Fruit fly (Drosophila melanogaster): ENCODE measurements around the gene CG18179.

Gene CG18179

DNA sequence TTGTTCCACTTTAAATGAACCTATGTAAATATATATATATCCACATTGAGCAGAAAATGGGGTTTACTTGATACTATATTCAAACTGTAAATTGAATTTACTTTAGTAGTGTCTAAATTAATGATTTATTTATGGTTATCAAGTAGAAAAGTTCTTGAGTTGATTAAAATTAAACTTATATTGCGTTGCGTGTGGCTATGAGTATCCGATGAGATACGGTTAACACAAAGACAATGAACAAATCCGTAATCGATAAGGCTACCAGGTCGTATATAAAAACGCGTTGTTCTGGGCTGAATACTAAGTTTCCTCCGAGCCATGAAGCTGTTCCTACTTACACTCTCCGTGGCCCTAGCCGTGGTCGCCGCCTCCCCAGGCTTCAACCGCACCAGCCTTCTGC lies at the start of gene CG18179:
TSS of gene CG18179 (plus strand) at position 301 of the 400 bp plus-strand sequence.
- TF ChIP-seq psq (optimal IDR thresholded peaks at IDR 0.05): no peak
- no peak for TF ChIP-seq Dll (optimal IDR thresholded peaks at IDR 0.05)
- no peak for TF ChIP-seq CG8478 (optimal IDR thresholded peaks at IDR 0.05)
- no peak for TF ChIP-seq usp (GFP tag; optimal IDR thresholded peaks at IDR 0.05)
- TF ChIP-seq pan (optimal IDR thresholded peaks at IDR 0.05): no peak
- no peak for TF ChIP-seq EcR (GFP tag; optimal IDR thresholded peaks at IDR 0.05)

DNA sequence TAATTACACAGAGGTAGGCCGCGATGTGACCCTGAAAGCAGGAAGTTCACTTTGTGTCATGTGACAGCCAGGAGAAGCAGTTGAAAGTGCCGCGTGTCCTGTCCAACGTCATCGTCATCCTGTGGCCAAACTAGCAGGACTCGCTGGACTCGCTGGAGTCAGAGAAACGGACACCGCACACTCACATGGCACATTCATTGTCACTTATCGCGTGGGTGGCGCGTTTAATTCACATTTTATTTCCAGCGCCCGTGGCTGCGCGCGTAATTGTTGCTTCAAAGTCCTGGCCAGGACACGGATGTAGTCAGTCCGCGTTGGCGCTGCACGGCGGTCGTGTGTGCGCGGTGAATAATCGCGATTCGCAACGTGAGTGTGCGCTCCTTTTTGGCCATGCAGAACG lies 41.6 kb upstream of the CG18179 start, which contains the start of gene Tmc:
TSS of gene Tmc (plus strand) at position 301 of the 400 bp plus-strand sequence.
- no peak for TF ChIP-seq CG8478 (optimal IDR thresholded peaks at IDR 0.05)
- no peak for TF ChIP-seq usp (GFP tag; optimal IDR thresholded peaks at IDR 0.05)
- no peak for TF ChIP-seq EcR (GFP tag; optimal IDR thresholded peaks at IDR 0.05)
- TF ChIP-seq pan (optimal IDR thresholded peaks at IDR 0.05): no peak
- TF ChIP-seq Dll (optimal IDR thresholded peaks at IDR 0.05): no peak
- TF ChIP-seq psq (optimal IDR thresholded peaks at IDR 0.05): no peak

DNA sequence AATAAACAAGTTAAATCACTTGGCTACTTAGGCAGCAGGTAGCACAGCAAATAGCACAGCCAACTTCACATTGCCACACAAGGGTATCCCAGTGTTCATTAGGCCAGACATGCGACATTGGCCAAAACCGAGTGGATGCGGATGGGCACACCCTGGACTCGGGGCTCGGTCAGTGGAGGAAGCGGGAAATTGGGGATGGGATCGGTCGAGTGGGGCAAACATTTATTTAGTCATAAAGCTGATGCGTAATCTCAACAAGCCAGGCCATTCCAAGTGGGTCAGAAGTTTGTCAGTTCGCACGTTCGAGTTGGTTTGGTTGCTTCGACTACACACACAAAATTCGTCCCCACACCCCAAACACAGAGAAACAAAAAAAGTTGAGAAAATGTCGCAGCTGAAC lies 40.4 kb upstream of the CG18179 start, which contains the start of gene CG3222:
TSS of gene CG3222 (plus strand) at position 301 of the 400 bp plus-strand sequence.
- TF ChIP-seq Dll (optimal IDR thresholded peaks at IDR 0.05) (no peak), pan (optimal IDR thresholded peaks at IDR 0.05) (no peak), usp (GFP tag; optimal IDR thresholded peaks at IDR 0.05) (no peak), psq (optimal IDR thresholded peaks at IDR 0.05) (no peak), CG8478 (optimal IDR thresholded peaks at IDR 0.05) (no peak)

DNA sequence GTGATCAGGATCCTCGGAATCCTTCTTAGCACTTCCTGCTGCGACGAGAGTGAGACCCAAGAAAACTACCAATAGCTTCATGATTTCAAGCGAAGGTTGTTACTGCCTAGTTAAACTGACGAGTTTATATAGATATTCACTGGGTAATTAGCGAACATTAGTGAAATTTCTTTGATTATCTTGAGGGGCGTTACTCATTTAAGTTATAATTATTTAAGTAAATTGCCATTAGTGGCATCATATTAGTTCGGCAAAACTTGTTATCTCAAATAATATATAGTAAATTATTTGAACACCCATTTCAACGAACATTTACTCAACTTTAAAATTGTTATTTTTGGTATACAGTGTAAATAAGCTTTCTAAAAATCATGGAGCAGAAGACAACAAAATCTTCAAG lies 37.8 kb upstream of the CG18179 start, which contains the start of the genes CG3088 and CG3306:
TSS of gene CG3088 (minus strand) at position 101 of the 400 bp plus-strand sequence.
TSS of gene CG3306 (plus strand) at position 299 of the 400 bp plus-strand sequence.
- TF ChIP-seq pan (optimal IDR thresholded peaks at IDR 0.05) (no peak), Dll (optimal IDR thresholded peaks at IDR 0.05) (no peak), psq (optimal IDR thresholded peaks at IDR 0.05) (no peak), EcR (GFP tag; optimal IDR thresholded peaks at IDR 0.05) (no peak), CG8478 (optimal IDR thresholded peaks at IDR 0.05) (no peak), usp (GFP tag; optimal IDR thresholded peaks at IDR 0.05) (no peak)

DNA sequence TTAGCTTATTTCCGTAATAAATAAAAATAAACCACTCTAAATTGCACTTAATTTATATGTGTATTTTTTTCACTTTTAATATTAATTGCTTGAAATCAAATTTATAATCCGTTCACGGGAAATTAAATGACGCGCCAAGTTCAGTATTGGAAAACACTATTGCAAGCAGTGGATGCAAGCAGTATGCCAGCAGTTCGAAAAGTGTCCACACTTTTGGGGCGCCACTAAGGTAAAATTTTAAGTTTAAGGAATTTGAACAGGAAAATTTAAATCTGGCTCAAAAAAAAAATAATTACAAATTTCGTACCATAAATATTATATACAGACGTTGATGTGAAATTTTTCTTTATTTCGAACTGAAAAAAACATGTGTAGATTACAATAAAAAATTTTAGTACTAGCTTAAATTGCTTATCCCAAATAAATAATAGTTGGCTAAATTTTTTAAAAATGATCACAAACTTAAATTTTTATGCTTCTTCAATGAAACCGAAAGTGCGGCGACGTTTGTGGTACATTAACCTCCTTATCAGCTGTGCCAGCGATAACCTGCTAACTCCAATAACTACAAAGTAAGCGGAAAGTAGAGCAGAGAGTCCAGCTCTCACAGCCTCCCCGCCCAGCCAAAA lies 25.0 kb upstream of the CG18179 start:
- TF ChIP-seq Dll (optimal IDR thresholded peaks at IDR 0.05) (no peak), psq (optimal IDR thresholded peaks at IDR 0.05) (no peak), EcR (GFP tag; optimal IDR thresholded peaks at IDR 0.05) (no peak), pan (optimal IDR thresholded peaks at IDR 0.05) (no peak), CG8478 (optimal IDR thresholded peaks at IDR 0.05) (no peak), usp (GFP tag; optimal IDR thresholded peaks at IDR 0.05) (no peak)

DNA sequence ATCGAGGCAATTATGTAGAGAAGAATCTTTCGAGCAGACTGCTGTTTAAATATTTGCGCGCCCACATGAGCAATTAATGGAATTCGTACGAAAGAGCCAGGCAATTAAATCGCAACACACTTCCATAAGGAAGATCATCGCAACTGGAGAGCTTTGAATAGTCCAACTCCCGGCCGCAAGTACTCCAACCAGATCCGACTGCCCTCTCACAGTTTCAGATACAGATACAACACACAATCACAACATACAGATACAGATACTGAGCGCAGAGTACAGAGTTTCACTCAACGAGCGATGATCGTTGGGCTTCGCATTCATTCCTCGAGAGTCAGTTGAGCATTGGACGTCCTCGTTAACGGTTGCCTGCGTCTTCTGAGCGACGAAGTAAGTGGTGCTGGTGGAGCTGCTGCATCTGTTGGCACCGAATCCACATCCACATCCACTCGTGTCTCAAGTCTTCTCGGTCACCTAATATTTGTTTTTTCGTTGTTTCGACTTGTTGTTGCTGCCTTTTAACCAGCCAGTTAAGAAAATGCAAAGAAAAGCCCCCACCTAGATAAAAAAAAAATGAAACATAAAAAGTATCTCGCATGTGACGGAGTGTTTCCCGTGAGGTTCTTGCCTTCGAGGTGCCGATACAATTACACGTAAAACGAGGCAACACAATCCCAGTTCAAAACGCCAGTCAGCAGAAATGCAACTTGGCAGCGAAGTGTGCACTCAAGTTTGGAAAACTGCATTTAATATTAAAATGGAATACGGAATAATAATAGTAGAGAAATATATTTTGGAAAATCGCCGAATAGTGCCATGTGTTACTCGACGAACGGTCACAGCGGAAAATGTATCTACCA lies 24.3 kb upstream of the CG18179 start, which contains the start of gene LanB2:
TSS of gene LanB2 (plus strand) at position 326 of the 854 bp plus-strand sequence.
- TF ChIP-seq pan (optimal IDR thresholded peaks at IDR 0.05): no peak

DNA sequence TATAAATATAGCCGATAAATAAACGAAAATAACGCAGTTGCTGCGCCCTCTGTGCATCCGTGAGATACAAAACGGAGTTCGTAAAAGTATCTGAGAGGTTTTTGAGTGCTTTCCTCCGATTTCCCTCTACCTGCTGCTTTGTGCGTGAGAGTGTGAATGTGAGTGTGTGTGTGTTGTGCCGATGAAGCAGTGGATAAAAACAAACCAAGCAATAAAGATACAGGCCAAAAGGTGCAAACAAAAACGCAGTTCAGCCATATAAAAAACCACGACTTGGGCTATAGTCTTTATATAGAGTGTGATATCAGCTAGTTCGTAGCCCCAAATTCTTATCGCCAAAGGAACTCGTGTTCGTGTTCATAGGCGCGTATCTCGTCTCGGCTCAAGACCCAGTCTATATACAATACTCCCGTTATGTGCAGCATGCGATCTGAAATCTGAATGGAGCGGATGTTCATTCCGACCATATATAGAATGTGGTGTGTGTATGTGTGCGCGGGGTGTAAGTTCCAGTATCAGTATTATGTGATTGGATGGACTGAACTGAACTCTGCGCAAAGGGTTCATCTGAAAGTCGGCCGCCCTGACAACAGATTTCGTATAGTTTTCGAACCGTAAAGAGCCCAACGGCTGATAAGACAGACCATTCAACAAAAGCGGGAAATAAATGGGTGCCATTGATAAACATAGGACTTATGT lies 23.5 kb upstream of the CG18179 start:
- no peak for TF ChIP-seq Dll (optimal IDR thresholded peaks at IDR 0.05)
- TF ChIP-seq pan (optimal IDR thresholded peaks at IDR 0.05): no peak
- no peak for TF ChIP-seq EcR (GFP tag; optimal IDR thresholded peaks at IDR 0.05)
- no peak for TF ChIP-seq psq (optimal IDR thresholded peaks at IDR 0.05)
- no peak for TF ChIP-seq CG8478 (optimal IDR thresholded peaks at IDR 0.05)
- TF ChIP-seq usp (GFP tag; optimal IDR thresholded peaks at IDR 0.05): no peak

DNA sequence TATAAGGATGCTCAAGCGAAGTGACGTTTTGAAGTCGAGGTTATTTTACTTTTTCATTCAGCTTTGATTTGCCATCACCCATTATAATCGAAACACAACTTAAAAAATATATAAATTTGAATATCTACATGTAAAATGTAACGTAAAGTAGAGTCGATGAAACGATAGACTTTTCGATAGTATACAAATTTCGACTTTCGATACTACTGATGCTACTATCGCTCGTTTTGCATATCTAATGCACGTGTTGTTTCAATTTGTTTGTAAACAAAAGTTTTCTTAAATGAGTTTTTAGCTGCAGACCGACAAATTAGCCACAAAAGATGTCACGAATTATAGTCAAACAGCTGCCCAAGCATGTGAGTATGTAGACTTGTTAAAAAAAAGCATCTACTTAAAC lies 15.1 kb upstream of the CG18179 start, which contains the start of gene CG3335:
TSS of gene CG3335 (plus strand) at position 224 of the 400 bp plus-strand sequence.
- TF ChIP-seq EcR (GFP tag; optimal IDR thresholded peaks at IDR 0.05) (no peak), usp (GFP tag; optimal IDR thresholded peaks at IDR 0.05) (no peak), CG8478 (optimal IDR thresholded peaks at IDR 0.05) (no peak), psq (optimal IDR thresholded peaks at IDR 0.05) (no peak), Dll (optimal IDR thresholded peaks at IDR 0.05) (no peak), pan (optimal IDR thresholded peaks at IDR 0.05) (no peak)

DNA sequence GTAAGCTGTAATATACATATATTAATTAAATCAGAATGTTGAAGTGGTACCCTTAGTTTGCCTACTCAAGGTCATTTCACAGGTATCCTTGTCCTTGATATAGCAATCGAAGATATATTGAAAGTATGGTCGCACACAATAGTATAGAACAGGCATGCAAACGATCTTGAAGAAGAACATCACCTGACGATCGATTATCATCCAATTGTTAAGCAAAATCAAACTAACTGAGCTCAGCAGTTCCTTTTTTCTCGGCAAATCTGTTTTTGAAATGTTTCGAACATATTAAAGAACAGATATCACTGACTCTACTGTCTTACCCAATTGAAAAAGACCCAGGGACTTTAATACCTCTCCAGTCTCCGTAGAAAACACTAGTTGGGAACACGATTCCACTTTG lies 10.7 kb upstream of the CG18179 start, which contains the start of gene Cyp40:
TSS of gene Cyp40 (plus strand) at position 301 of the 400 bp plus-strand sequence.
- no peak for TF ChIP-seq EcR (GFP tag; optimal IDR thresholded peaks at IDR 0.05)
- TF ChIP-seq usp (GFP tag; optimal IDR thresholded peaks at IDR 0.05): no peak
- no peak for TF ChIP-seq CG8478 (optimal IDR thresholded peaks at IDR 0.05)
- TF ChIP-seq pan (optimal IDR thresholded peaks at IDR 0.05): no peak
- TF ChIP-seq Dll (optimal IDR thresholded peaks at IDR 0.05): no peak
- TF ChIP-seq psq (optimal IDR thresholded peaks at IDR 0.05): no peak

DNA sequence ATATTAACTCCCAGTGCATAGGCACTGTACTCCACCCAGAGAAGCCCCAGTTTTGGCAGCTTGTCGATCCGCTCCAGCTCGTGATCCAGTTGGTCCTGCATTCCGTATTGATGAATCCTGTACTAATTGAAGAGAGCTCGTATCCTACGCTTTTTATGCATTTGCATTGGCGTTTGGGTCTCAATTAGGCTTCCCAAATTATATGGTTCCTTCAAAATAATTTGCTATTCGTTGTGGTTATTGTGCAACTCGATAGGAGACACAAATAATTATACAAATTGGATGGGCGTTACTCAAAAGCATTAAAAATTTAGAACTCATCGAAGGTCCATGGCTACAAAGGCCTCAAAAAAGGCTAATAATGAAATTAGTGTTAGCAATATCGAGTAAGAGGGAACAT lies 10.0 kb upstream of the CG18179 start, which contains the start of gene Or67b:
TSS of gene Or67b (minus strand) at position 101 of the 400 bp plus-strand sequence.
- no peak for TF ChIP-seq usp (GFP tag; optimal IDR thresholded peaks at IDR 0.05)
- TF ChIP-seq psq (optimal IDR thresholded peaks at IDR 0.05): no peak
- TF ChIP-seq EcR (GFP tag; optimal IDR thresholded peaks at IDR 0.05): no peak
- no peak for TF ChIP-seq CG8478 (optimal IDR thresholded peaks at IDR 0.05)
- TF ChIP-seq Dll (optimal IDR thresholded peaks at IDR 0.05): no peak
- TF ChIP-seq pan (optimal IDR thresholded peaks at IDR 0.05): no peak

DNA sequence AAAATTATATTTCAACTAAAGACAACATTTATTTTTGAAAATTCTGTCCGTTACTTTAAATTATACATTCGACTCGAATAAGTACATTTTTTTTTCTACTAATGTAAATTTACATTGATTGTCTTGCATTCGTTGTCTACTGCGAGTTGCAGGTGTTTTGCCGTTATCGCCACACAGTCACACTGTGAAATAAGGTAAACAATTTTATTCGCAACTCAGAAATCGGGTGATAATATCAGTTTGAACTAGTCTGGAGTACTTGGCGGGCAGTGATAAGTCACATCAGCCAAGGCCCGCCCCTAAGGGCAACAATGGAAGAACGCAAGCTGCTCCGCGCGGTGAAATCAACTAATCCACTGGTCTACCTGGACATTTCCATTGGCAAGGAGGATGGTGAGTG lies 9.2 kb upstream of the CG18179 start:
- TF ChIP-seq Dll (optimal IDR thresholded peaks at IDR 0.05) (no peak), psq (optimal IDR thresholded peaks at IDR 0.05) (no peak), EcR (GFP tag; optimal IDR thresholded peaks at IDR 0.05) (no peak)
